Fruit fly (Drosophila melanogaster) whole organism: ENCODE data around the gene CG31371.

ENCODE experiments used
- Dll ChIP-seq: fragments of >200 bp; optimal IDR thresholded peaks from 2 replicates; lab custom pipeline; 2017
- EcR ChIP-seq, 2 experiments: fragments of >200 bp; optimal IDR thresholded peaks; 2 replicates each; lab custom pipeline; 2017; ENCODE audit warnings: missing biosample characterization in 2 of 2, missing genetic modification characterization in 2 of 2, missing genetic modification reagents in 2 of 2
- pan ChIP-seq: fragments of >200 bp; optimal IDR thresholded peaks from 2 replicates; lab custom pipeline; 2017

DNA sequence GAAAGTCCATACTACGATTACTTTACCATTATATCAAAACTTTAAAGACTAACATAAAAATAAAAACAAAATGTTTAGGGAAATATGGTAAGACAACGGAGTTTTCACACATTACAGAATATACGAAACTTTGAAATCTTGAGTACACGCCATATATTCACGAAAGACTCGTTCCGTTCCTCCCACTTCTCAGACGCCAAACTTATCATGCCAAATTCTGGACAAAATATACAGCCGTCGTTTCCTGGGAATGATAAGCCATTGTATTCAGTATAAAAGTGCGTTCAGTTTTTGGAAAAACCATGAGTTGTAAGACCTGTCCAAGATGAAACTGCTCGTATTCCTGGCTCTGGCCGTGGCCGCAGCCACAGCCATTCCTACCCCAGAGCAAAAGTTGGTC is 14.6 kb downstream of the CG31371 start, which contains the start of gene Jon99Fi:
- TF ChIP-seq Dll (no peak), pan (lab: Kevin White, UChicago) (no peak), EcR (GFP tag; optimal IDR thresholded peaks at IDR 0.05; lab: Kevin White, UChicago) (no peak)
